Worm (Caenorhabditis elegans) whole organism, L4/young adult: ENCODE results near the gene alkb-8.

Experiments
- W03F9.2 ChIP-seq: fragments of 150-350 bp; optimal IDR thresholded peaks from 2 replicates; lab custom pipeline; 2014; ENCODE audit warnings: missing biosample characterization, missing genetic modification characterization
- dao-5 ChIP-seq: sonication (generic microtip); optimal IDR thresholded peaks from 2 replicates; lab custom pipeline; 2016; ENCODE audit warnings: missing genotype, missing genetic modification characterization, moderate library complexity, missing compliant biosample characterization
- him-1 ChIP-seq: sonication (generic microtip); optimal IDR thresholded peaks from 2 replicates; lab custom pipeline; 2016; ENCODE audit warnings: missing genotype, missing genetic modification reagents, missing genetic modification characterization, missing compliant biosample characterization

- no peak for TF ChIP-seq dao-5
- no peak for TF ChIP-seq W03F9.2 (tag; lab: Kevin White, UChicago)
- no peak for TF ChIP-seq him-1 (tag; lab: Kevin White, UChicago)
Observed at ce11 chrIII:3738331-3738730, 29.2 kb downstream of the alkb-8 start.
